Worm (Caenorhabditis elegans) whole organism, L3 larva: ENCODE data around the gene F37B4.15.

Source experiments
- R02D3.7 ChIP-seq: fragments of 150-350 bp; optimal IDR thresholded peaks from 2 replicates; lab custom pipeline; 2014; ENCODE audit warnings: missing biosample characterization, missing genetic modification characterization
- ZK546.5 ChIP-seq: sonication (generic microtip); optimal IDR thresholded peaks from 2 replicates; lab custom pipeline; 2017; ENCODE audit warnings: missing biosample characterization, missing genetic modification characterization
- ama-1 ChIP-seq: fragments of 150-350 bp; optimal IDR thresholded peaks from 2 replicates; lab custom pipeline; 2018
- ceh-16 ChIP-seq: sonication (generic microtip); optimal IDR thresholded peaks from 2 replicates; lab custom pipeline; 2017; ENCODE audit warnings: missing biosample characterization, missing genetic modification characterization
- ceh-28 ChIP-seq: fragments of 150-350 bp; optimal IDR thresholded peaks from 2 replicates; lab custom pipeline; 2014; ENCODE audit warnings: missing biosample characterization, missing genetic modification reagents, missing genetic modification characterization
- ceh-82 ChIP-seq: fragments of 150-350 bp; optimal IDR thresholded peaks from 2 replicates; lab custom pipeline; 2014; ENCODE audit warnings: missing biosample characterization, missing genetic modification characterization
- ceh-9 ChIP-seq: sonication (generic microtip); optimal IDR thresholded peaks from 2 replicates; lab custom pipeline; 2018; ENCODE audit warnings: missing biosample characterization, missing genetic modification characterization
- daf-12 ChIP-seq: fragments of 150-350 bp; optimal IDR thresholded peaks from 2 replicates; lab custom pipeline; 2014; ENCODE audit warnings: missing biosample characterization, missing genetic modification reagents, missing genetic modification characterization
- egl-27 ChIP-seq: sonication (generic microtip); optimal IDR thresholded peaks from 4 replicates; lab custom pipeline; 2017; ENCODE audit warnings: missing biosample characterization, missing genetic modification reagents, missing genetic modification characterization
- egl-5 ChIP-seq: fragments of 150-350 bp; optimal IDR thresholded peaks from 2 replicates; lab custom pipeline; 2017; ENCODE audit warnings: missing biosample characterization, missing genetic modification reagents, missing genetic modification characterization, inconsistent platforms
- elt-2 ChIP-seq: sonication (generic microtip); optimal IDR thresholded peaks from 2 replicates; lab custom pipeline; 2016; ENCODE audit warnings: missing genetic modification reagents, mild to moderate bottlenecking, missing genetic modification characterization, missing compliant biosample characterization
- elt-3 ChIP-seq, 3 experiments: fragments of 150-350 bp in 1 of 3; sonication (generic microtip) in 2 of 3; optimal IDR thresholded peaks; 2 replicates in 2 of 3; 4 replicates in 1 of 3; lab custom pipeline; 2014 to 2017; ENCODE audit warnings: missing biosample characterization in 3 of 3, missing genetic modification characterization in 3 of 3
- fkh-2 ChIP-seq: fragments of 150-350 bp; optimal IDR thresholded peaks from 2 replicates; lab custom pipeline; 2014; ENCODE audit warnings: missing biosample characterization, missing genetic modification reagents, missing genetic modification characterization
- jun-1 ChIP-seq: fragments of 150-350 bp; optimal IDR thresholded peaks from 2 replicates; lab custom pipeline; 2014; ENCODE audit warnings: missing biosample characterization, missing genetic modification reagents, missing genetic modification characterization
- lin-15B ChIP-seq: fragments of 150-350 bp; optimal IDR thresholded peaks from 2 replicates; lab custom pipeline; 2014; ENCODE audit warnings: missing biosample characterization, missing genetic modification characterization
- lin-39 ChIP-seq: fragments of 150-350 bp; optimal IDR thresholded peaks from 2 replicates; lab custom pipeline; 2018; ENCODE audit warnings: missing biosample characterization, missing genetic modification reagents, missing genetic modification characterization
- lsy-12 ChIP-seq: sonication (generic microtip); optimal IDR thresholded peaks from 2 replicates; lab custom pipeline; 2016; ENCODE audit warnings: mild to moderate bottlenecking, missing genetic modification characterization, missing compliant biosample characterization
- mdl-1 ChIP-seq: fragments of 150-350 bp; optimal IDR thresholded peaks from 2 replicates; lab custom pipeline; 2014; ENCODE audit warnings: missing biosample characterization, missing genetic modification characterization
- nhr-12 ChIP-seq: fragments of 150-350 bp; optimal IDR thresholded peaks from 2 replicates; lab custom pipeline; 2014; ENCODE audit warnings: missing biosample characterization, missing genetic modification characterization
- nhr-23 ChIP-seq: fragments of 150-350 bp; optimal IDR thresholded peaks from 2 replicates; lab custom pipeline; 2014; ENCODE audit warnings: missing biosample characterization, missing genetic modification reagents, missing genetic modification characterization
- nhr-25 ChIP-seq: sonication (generic microtip); optimal IDR thresholded peaks from 2 replicates; lab custom pipeline; 2017; ENCODE audit warnings: missing biosample characterization, missing genetic modification characterization
- nhr-28 ChIP-seq: fragments of 150-350 bp; optimal IDR thresholded peaks from 2 replicates; lab custom pipeline; 2014; ENCODE audit warnings: missing biosample characterization, missing genetic modification characterization
- nhr-43 ChIP-seq: sonication (generic microtip); optimal IDR thresholded peaks from 2 replicates; lab custom pipeline; 2016; ENCODE audit warnings: mild to moderate bottlenecking, missing genetic modification characterization, missing compliant biosample characterization; ENCODE audit not compliant: poor library complexity, severe bottlenecking
- nhr-67 ChIP-seq: fragments of 150-350 bp; optimal IDR thresholded peaks from 2 replicates; lab custom pipeline; 2014; ENCODE audit warnings: missing biosample characterization, missing genetic modification characterization
- nhr-77 ChIP-seq: fragments of 150-350 bp; optimal IDR thresholded peaks from 2 replicates; lab custom pipeline; 2014; ENCODE audit warnings: missing biosample characterization, missing genetic modification characterization
- pha-4 ChIP-seq: fragments of 150-350 bp; optimal IDR thresholded peaks from 2 replicates; lab custom pipeline; 2014; ENCODE audit warnings: missing biosample characterization, missing genetic modification reagents, missing genetic modification characterization
- sea-2 ChIP-seq: fragments of 150-350 bp; sonication (generic microtip); optimal IDR thresholded peaks from 4 replicates; lab custom pipeline; 2014; ENCODE audit warnings: missing biosample characterization, missing genetic modification reagents, missing genetic modification characterization
- skn-1 ChIP-seq: fragments of 150-350 bp; optimal IDR thresholded peaks from 2 replicates; lab custom pipeline; 2014; ENCODE audit warnings: missing biosample characterization, missing genetic modification characterization
- snpc-4 ChIP-seq: fragments of 150-350 bp; optimal IDR thresholded peaks from 2 replicates; lab custom pipeline; 2014; ENCODE audit warnings: missing biosample characterization, missing genetic modification characterization
- unc-62 ChIP-seq: fragments of 150-350 bp; sonication (generic microtip); optimal IDR thresholded peaks from 4 replicates; lab custom pipeline; 2014; ENCODE audit warnings: missing biosample characterization, missing genetic modification reagents, missing genetic modification characterization
- zag-1 ChIP-seq: fragments of 150-350 bp; optimal IDR thresholded peaks from 2 replicates; lab custom pipeline; 2014; ENCODE audit warnings: missing biosample characterization, missing genetic modification characterization
- ztf-11 ChIP-seq: fragments of 150-350 bp; optimal IDR thresholded peaks from 2 replicates; lab custom pipeline; 2014; ENCODE audit warnings: missing biosample characterization, missing genetic modification characterization
- ztf-4 ChIP-seq: fragments of 150-350 bp; optimal IDR thresholded peaks from 2 replicates; lab custom pipeline; 2014; ENCODE audit warnings: missing biosample characterization, missing genetic modification characterization

The F37B4.15 gene

DNA sequence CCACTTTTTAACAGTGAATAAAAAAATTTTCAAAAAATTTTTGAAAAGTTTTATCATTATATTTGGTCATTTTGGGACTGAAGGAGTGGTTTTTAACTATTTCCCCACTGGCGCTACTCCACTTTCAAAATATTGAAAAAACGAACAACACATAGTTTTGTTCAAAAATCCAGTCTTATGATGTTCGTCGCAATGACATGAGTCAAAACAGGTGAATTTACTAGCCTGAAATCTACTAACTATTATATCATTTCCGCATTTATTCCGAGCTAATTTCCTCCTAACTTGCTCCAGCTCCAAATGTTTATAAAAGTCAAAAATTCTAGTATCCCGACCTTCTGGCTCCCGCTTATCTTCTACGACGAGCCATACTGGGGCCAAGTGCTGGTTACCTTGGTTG lies 7.6 kb upstream of the F37B4.15 start, which contains the start of gene sre-24:
TSS of gene sre-24 (plus strand) at position 301 of the 400 bp plus-strand sequence.
- TF ChIP-seq sea-2 (GFP tag; lab: Kevin White, UChicago) (no peak), ceh-16 (no peak), nhr-67 (tag; lab: Kevin White, UChicago) (no peak), nhr-23 (no peak), fkh-2 (no peak), ZK546.5 (tag; lab: Kevin White, UChicago) (no peak), pha-4 (tag; lab: Kevin White, UChicago) (no peak), nhr-28 (tag; lab: Kevin White, UChicago) (no peak), elt-3 (tag; optimal IDR thresholded peaks at IDR 0.05; lab: Kevin White, UChicago) (no peak), ceh-82 (tag; lab: Kevin White, UChicago) (no peak), ztf-4 (tag; lab: Kevin White, UChicago) (no peak)
- TF ChIP-seq, all 47 proteins: peak for 0

DNA sequence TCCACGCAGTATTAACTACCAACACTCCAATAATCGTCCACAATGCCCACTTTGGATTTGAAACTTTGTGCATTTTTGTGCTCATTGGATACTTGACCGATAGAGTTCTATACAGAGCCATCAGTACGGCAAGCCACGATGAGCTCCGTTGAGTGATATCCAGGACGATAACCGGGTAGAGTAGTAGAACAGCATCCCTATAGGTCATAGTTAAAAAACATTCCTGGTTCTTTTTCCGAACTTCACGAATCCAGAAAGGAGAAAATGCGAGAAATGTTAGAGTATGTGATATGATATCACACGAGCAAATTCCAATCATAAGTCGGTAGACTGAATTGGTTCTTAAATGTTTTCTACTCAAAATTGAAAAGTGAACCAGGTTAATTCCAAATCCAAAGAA lies 3.8 kb upstream of the F37B4.15 start:
- TF ChIP-seq mdl-1 (no peak), nhr-12 (no peak), nhr-28 (tag; lab: Kevin White, UChicago) (no peak), jun-1 (tag; lab: Kevin White, UChicago) (no peak), unc-62 (GFP tag; lab: Kevin White, UChicago) (no peak), ama-1 (lab: Kevin White, UChicago) (no peak), lin-39 (tag; lab: Kevin White, UChicago) (no peak), ztf-11 (tag; lab: Kevin White, UChicago) (no peak), ceh-9 (tag; lab: Kevin White, UChicago) (no peak), skn-1 (no peak)

DNA sequence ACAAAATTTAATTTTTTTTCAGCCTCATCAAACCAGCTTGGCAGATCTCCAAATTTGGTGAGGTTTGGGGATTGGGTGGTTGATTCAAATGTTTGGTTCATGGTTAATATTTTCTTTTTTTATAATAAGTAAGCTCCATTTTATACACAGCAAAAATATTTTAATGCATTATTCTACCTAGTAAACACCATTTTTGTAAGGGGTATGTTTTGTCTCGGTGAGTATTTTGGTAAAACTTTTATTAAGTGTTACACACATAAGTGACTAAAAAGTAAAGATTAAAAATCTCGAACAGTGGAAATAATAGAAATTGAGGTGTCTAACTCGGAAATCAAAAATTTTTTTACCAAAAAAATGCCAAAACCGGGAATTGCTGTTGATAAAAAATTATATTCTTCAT lies 3.3 kb upstream of the F37B4.15 start, which contains the start of gene srw-4:
TSS of gene srw-4 (minus strand) at position 101 of the 400 bp plus-strand sequence.
- TF ChIP-seq lsy-12 (no peak), ceh-82 (tag; lab: Kevin White, UChicago) (no peak), R02D3.7 (no peak), zag-1 (tag; lab: Kevin White, UChicago) (no peak), egl-27 (tag; lab: Kevin White, UChicago) (no peak), nhr-12 (no peak), ztf-4 (tag; lab: Kevin White, UChicago) (no peak)

DNA sequence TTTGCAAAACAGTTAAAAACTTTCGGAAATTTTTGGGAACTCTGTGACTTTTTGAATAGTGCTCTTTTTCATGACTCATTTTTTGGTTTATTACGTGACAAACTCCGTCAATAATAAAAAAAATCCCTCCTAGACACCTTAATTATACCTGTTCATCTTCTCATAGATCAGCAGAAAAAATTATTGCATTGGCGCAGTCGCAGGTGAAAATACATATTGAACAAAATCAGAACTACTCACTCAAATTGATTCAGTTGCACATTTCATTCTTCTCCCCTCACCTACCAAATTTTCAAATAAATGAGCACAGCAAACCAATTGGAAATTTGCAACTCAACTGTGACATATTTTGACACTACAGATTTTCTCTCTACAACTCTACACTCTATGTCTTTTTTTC lies 949 bp downstream of the F37B4.15 start, which contains the start of gene srh-127:
TSS of gene srh-127 (plus strand) at position 301 of the 400 bp plus-strand sequence.
- no peak for TF ChIP-seq nhr-67 (tag; lab: Kevin White, UChicago)
- no peak for TF ChIP-seq daf-12 (tag; lab: Kevin White, UChicago)
- no peak for TF ChIP-seq egl-5 (tag; lab: Kevin White, UChicago)
- TF ChIP-seq ceh-28 (tag; lab: Kevin White, UChicago), result no peak
- no peak for TF ChIP-seq nhr-25 (tag; lab: Kevin White, UChicago)
- TF ChIP-seq R02D3.7, result no peak
- no peak for TF ChIP-seq fkh-2
- TF ChIP-seq unc-62 (GFP tag; lab: Kevin White, UChicago), result no peak
- TF ChIP-seq nhr-23, result no peak
- TF ChIP-seq snpc-4 (tag; lab: Kevin White, UChicago), result no peak

DNA sequence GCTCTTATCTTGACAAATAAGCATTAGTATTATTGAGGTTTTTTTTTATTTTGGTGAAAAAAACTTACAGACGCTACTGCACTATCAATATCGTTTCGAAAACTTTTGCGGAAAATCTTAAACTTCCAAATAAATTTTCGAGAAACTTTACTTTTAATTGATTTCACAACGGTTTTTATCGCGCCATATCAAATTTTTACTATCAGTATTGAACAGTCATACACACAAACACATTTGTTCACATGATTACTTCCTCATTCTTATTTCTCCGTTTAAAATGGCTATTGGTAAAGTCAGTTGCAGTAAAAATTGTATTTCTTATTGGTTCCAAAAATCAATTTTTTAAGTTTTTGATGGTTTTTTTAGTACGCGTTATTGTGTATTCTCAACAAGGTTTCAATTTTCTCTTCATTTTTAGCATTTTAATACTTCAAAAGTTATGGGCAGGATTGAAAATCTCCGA lies 4.2 kb downstream of the F37B4.15 start, which contains the start of gene pals-32:
TSS of gene pals-32 (plus strand) at position 413 of the 463 bp plus-strand sequence.
- peak; percentile 51 for TF ChIP-seq elt-2
- TF ChIP-seq nhr-43, result no peak
- no peak for TF ChIP-seq ceh-82 (tag; lab: Kevin White, UChicago)

DNA sequence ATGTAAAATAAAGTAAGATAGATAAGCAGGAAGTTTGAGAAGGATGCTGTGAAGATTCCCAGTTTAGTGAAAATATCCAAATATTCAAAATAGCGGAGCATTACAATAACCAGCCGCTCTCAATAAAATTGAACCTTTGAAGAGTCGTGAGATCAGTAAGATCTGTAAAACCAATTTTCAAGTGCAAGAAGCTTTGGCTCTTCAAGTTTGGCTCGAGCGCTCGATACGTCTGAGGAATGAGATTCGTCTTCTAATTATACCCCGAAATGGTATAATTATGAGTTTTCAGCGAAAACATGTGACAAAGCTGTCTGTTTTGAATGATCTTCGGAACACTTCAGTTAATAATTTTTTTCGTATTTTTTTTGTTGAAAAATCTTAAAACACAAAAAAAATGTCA lies 7.8 kb downstream of the F37B4.15 start, which contains the start of gene str-46:
TSS of gene str-46 (minus strand) at position 101 of the 400 bp plus-strand sequence.
- TF ChIP-seq nhr-77, result no peak
- TF ChIP-seq pha-4 (tag; lab: Kevin White, UChicago), result no peak
- no peak for TF ChIP-seq ceh-82 (tag; lab: Kevin White, UChicago)
- TF ChIP-seq lin-15B, result no peak
- no peak for TF ChIP-seq fkh-2
- TF ChIP-seq egl-27 (tag; lab: Kevin White, UChicago), result no peak
- TF ChIP-seq ZK546.5 (tag; lab: Kevin White, UChicago), result no peak
- no peak for TF ChIP-seq sea-2 (GFP tag; lab: Kevin White, UChicago)
